Worm (Caenorhabditis elegans) whole organism, early embryonic: ENCODE measurements around the gene C15H9.3.

Experiments used
- F13C5.2 ChIP-seq: sonication (generic microtip); optimal IDR thresholded peaks from 2 replicates; lab custom pipeline; 2017; ENCODE audit warnings: mild to moderate bottlenecking, missing genetic modification characterization, inconsistent platforms, missing compliant biosample characterization
- aly-1 ChIP-seq: sonication (generic microtip); optimal IDR thresholded peaks from 2 replicates; lab custom pipeline; 2016; ENCODE audit warnings: missing genetic modification characterization, missing compliant biosample characterization
- ama-1 ChIP-seq: fragments of 150-350 bp; optimal IDR thresholded peaks from 2 replicates; lab custom pipeline; 2014
- ceh-13 ChIP-seq: fragments of 200-800 bp; sonication (Bioruptor generic); optimal IDR thresholded peaks from 2 replicates; lab custom pipeline; 2018; ENCODE audit warnings: mild to moderate bottlenecking, missing genetic modification characterization, missing compliant biosample characterization
- ceh-36 ChIP-seq: sonication (generic microtip); optimal IDR thresholded peaks from 2 replicates; lab custom pipeline; 2016; ENCODE audit warnings: missing genetic modification characterization, inconsistent platforms, missing compliant biosample characterization
- hmbx-1 ChIP-seq: sonication (generic microtip); optimal IDR thresholded peaks from 2 replicates; lab custom pipeline; 2016; ENCODE audit warnings: mild to moderate bottlenecking, missing genetic modification characterization, missing compliant biosample characterization
- tbx-11 ChIP-seq: fragments of 200-800 bp; sonication (Bioruptor generic); IDR thresholded peaks from 2 replicates; pipeline ENCODE4 v1.3.6; 2022; ENCODE audit warnings: missing genetic modification characterization, missing compliant biosample characterization
- tbx-37 ChIP-seq: fragments of 200-800 bp; sonication (Bioruptor generic); conservative IDR thresholded peaks from 2 replicates; pipeline ENCODE4 v1.3.6; 2022; ENCODE audit warnings: missing genetic modification reagents, missing genetic modification characterization, missing compliant biosample characterization

ce11 chrX:6160427-6160826, 44.8 kb downstream of the C15H9.3 start, which contains the start of gene odd-2:
- no peak for TF ChIP-seq aly-1 (tag; lab: Kevin White, UChicago)
- no peak for TF ChIP-seq ceh-13 (GFP tag; lab: Kevin White, UChicago)
- no peak for TF ChIP-seq F13C5.2
- no peak for TF ChIP-seq ama-1 (lab: Kevin White, UChicago)
- TF ChIP-seq hmbx-1 (tag; lab: Kevin White, UChicago), result no peak
- TF ChIP-seq tbx-11, result no peak
- no peak for TF ChIP-seq tbx-37
- TF ChIP-seq ceh-36 (tag; lab: Kevin White, UChicago), result no peak
